Worm (Caenorhabditis elegans): ENCODE data around the gene F57G4.11.

DNA sequence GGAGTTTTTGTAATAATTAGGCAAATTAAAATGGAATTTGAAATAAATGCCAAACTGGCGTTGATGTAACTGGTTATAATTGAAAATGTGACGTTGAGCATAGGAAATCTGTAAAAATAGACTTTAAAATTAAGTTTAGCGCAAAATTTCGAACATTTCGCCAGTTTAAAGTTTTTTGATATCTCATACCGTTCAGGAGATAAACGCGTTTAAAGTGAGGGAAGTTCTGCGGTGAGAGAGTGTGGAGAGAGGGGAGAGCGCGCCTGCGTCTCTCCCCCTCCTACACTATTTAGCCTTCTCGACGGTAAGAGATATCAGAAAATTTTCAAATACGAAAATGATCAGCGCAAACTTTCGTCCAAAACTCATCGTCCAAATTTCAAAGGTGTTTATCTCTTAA lies 51.5 kb downstream of the F57G4.11 start, which contains the start of gene str-92:
- TF ChIP-seq hlh-15 (tag; optimal IDR thresholded peaks at IDR 0.05) (no peak), nhr-11 (tag; optimal IDR thresholded peaks at IDR 0.05) (no peak), fkh-10 (GFP tag; optimal IDR thresholded peaks at IDR 0.05) (no peak), ceh-14 (tag; optimal IDR thresholded peaks at IDR 0.05) (no peak), lin-11 (tag; optimal IDR thresholded peaks at IDR 0.05) (no peak), ceh-18 (tag; optimal IDR thresholded peaks at IDR 0.05) (no peak)

All from whole organism, late embryonic.